Worm (Caenorhabditis elegans) whole organism, mixed stage, embryonic: ENCODE results near the gene Y73F4A.3.

ENCODE experiments used
- M03D4.4 ChIP-seq: sonication (generic microtip); optimal IDR thresholded peaks from 2 replicates; lab custom pipeline; 2017; ENCODE audit warnings: mild to moderate bottlenecking, missing genetic modification characterization, missing compliant biosample characterization
- bed-3 ChIP-seq: fragments of 200-800 bp; sonication (Bioruptor generic); optimal IDR thresholded peaks from 3 replicates; lab custom pipeline; 2018; ENCODE audit warnings: mild to moderate bottlenecking, missing genetic modification characterization, moderate library complexity, missing compliant biosample characterization
- blmp-1 ChIP-seq: fragments of 150-350 bp; optimal IDR thresholded peaks from 2 replicates; lab custom pipeline; 2014; ENCODE audit warnings: missing biosample characterization, missing genetic modification characterization
- ceh-39 ChIP-seq: fragments of 150-350 bp; optimal IDR thresholded peaks from 2 replicates; lab custom pipeline; 2014; ENCODE audit warnings: missing biosample characterization, missing genetic modification characterization
- ceh-83 ChIP-seq: fragments of 200-800 bp; sonication (Bioruptor generic); optimal IDR thresholded peaks from 2 replicates; lab custom pipeline; 2018; ENCODE audit warnings: mild to moderate bottlenecking, missing genetic modification characterization, missing compliant biosample characterization
- ces-1 ChIP-seq: fragments of 150-350 bp; optimal IDR thresholded peaks from 2 replicates; lab custom pipeline; 2014; ENCODE audit warnings: missing biosample characterization, missing genetic modification reagents, missing genetic modification characterization
- cnd-1 ChIP-seq: fragments of 200-800 bp; sonication (Bioruptor generic); optimal IDR thresholded peaks from 2 replicates; lab custom pipeline; 2018; ENCODE audit warnings: mild to moderate bottlenecking, missing genetic modification characterization, missing compliant biosample characterization
- drap-1 ChIP-seq: fragments of 200-800 bp; sonication (Bioruptor generic); optimal IDR thresholded peaks from 3 replicates; lab custom pipeline; 2018; ENCODE audit warnings: mild to moderate bottlenecking, missing genetic modification characterization, missing compliant biosample characterization
- elt-1 ChIP-seq: sonication (generic microtip); optimal IDR thresholded peaks from 2 replicates; lab custom pipeline; 2017; ENCODE audit warnings: missing genetic modification characterization, mild to moderate bottlenecking, missing compliant biosample characterization, antibody characterized with exemption, moderate library complexity, borderline replicate concordance; ENCODE audit not compliant: insufficient read depth
- elt-3 ChIP-seq: fragments of 150-350 bp; optimal IDR thresholded peaks from 2 replicates; lab custom pipeline; 2014; ENCODE audit warnings: missing biosample characterization, missing genetic modification characterization
- hlh-1 ChIP-seq: fragments of 150-350 bp; optimal IDR thresholded peaks from 2 replicates; lab custom pipeline; 2014; ENCODE audit warnings: missing biosample characterization, missing genetic modification reagents, missing genetic modification characterization
- lin-13 ChIP-seq: fragments of 150-350 bp; optimal IDR thresholded peaks from 2 replicates; lab custom pipeline; 2014; ENCODE audit warnings: missing biosample characterization, missing genetic modification characterization
- lin-32 ChIP-seq: fragments of 200-800 bp; sonication (Bioruptor generic); optimal IDR thresholded peaks from 2 replicates; lab custom pipeline; 2018; ENCODE audit warnings: mild to moderate bottlenecking, missing genetic modification characterization, missing compliant biosample characterization
- mab-5 ChIP-seq: fragments of 150-350 bp; optimal IDR thresholded peaks from 2 replicates; lab custom pipeline; 2014; ENCODE audit warnings: missing biosample characterization, missing genetic modification characterization
- mls-2 ChIP-seq: sonication (generic microtip); optimal IDR thresholded peaks from 2 replicates; lab custom pipeline; 2016; ENCODE audit warnings: mild to moderate bottlenecking, missing genetic modification characterization, moderate library complexity, missing compliant biosample characterization
- nhr-12 ChIP-seq: fragments of 150-350 bp; optimal IDR thresholded peaks from 2 replicates; lab custom pipeline; 2014; ENCODE audit warnings: missing biosample characterization, missing genetic modification characterization
- nhr-2 ChIP-seq: fragments of 150-350 bp; optimal IDR thresholded peaks from 2 replicates; lab custom pipeline; 2014; ENCODE audit warnings: missing biosample characterization, missing genetic modification characterization
- nhr-237 ChIP-seq: fragments of 150-350 bp; optimal IDR thresholded peaks from 2 replicates; lab custom pipeline; 2014; ENCODE audit warnings: missing biosample characterization, missing genetic modification characterization
- nhr-28 ChIP-seq: fragments of 150-350 bp; optimal IDR thresholded peaks from 2 replicates; lab custom pipeline; 2014; ENCODE audit warnings: missing biosample characterization, missing genetic modification characterization
- nhr-76 ChIP-seq: sonication (generic microtip); optimal IDR thresholded peaks from 2 replicates; lab custom pipeline; 2017; ENCODE audit warnings: missing biosample characterization, missing genetic modification characterization
- pha-4 ChIP-seq: fragments of 150-350 bp; optimal IDR thresholded peaks from 2 replicates; lab custom pipeline; 2018; ENCODE audit warnings: missing biosample characterization, missing genetic modification reagents, missing genetic modification characterization
- sem-2 ChIP-seq: fragments of 200-800 bp; sonication (Bioruptor generic); optimal IDR thresholded peaks from 2 replicates; lab custom pipeline; 2018; ENCODE audit warnings: mild to moderate bottlenecking, missing genetic modification characterization, missing compliant biosample characterization
- snpc-4 ChIP-seq: fragments of 150-350 bp; optimal IDR thresholded peaks from 2 replicates; lab custom pipeline; 2014; ENCODE audit warnings: missing biosample characterization, missing genetic modification characterization
- unc-39 ChIP-seq: fragments of 150-350 bp; optimal IDR thresholded peaks from 2 replicates; lab custom pipeline; 2014; ENCODE audit warnings: missing biosample characterization, missing genetic modification characterization
- unc-62 ChIP-seq: fragments of 150-350 bp; optimal IDR thresholded peaks from 2 replicates; lab custom pipeline; 2014; ENCODE audit warnings: missing biosample characterization, missing genetic modification reagents, missing genetic modification characterization
- zip-8 ChIP-seq: fragments of 150-350 bp; optimal IDR thresholded peaks from 2 replicates; lab custom pipeline; 2014; ENCODE audit warnings: missing biosample characterization, missing genetic modification characterization

Gene Y73F4A.3

DNA sequence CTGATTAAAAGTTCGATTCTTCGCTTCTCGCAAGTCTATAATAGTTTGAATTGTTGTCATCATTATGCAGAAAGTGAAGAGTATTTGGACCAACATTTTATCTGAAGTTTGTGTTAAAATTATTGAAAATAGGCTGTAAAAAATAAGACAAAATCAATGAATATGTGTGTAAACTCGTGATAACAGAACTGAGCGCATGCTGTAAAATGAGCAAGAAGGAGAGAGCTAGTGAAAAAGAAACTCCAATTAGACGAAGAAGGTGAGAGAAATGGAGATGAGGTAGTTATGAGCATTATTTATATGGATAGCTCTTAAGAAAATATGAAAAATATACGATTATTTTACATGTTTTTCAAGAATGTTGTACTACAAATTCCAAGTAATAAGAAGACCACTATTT, 19.5 kb downstream of the Y73F4A.3 start, which contains the start of gene C53D6.4:
TSS of gene C53D6.4 (minus strand) at position 101 of the 400 bp plus-strand sequence.
- no peak for TF ChIP-seq nhr-76 (tag; lab: Kevin White, UChicago)
- TF ChIP-seq mab-5 (tag; lab: Kevin White, UChicago) = no peak
- no peak for TF ChIP-seq cnd-1
- TF ChIP-seq ces-1 (GFP tag; lab: Kevin White, UChicago) = no peak
- TF ChIP-seq, all 35 proteins: peak for 0

DNA sequence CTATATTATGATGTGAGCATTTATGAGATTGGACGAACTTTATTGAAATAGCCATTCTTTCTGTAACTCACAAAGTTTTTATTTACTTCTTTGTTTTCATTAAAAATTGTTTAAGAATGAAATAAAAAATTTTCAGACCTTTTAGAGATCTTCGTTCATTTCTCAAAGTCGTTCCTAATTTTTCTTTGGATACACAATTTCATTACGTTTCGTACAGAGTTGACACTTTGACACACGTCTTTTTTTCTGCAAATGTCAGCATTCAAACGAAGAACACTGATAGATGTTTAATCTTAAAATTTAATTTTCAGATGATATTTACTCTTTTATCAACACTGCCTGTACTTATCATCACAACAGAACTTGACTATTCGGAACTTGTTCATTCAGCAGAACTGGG, 23.8 kb downstream of the Y73F4A.3 start, which contains the start of gene acc-2:
TSS of gene acc-2 (plus strand) at position 301 of the 400 bp plus-strand sequence.
- TF ChIP-seq mab-5 (tag; lab: Kevin White, UChicago) = no peak
- TF ChIP-seq nhr-12 = no peak
- no peak for TF ChIP-seq ceh-39 (tag; lab: Kevin White, UChicago)
- TF ChIP-seq M03D4.4 (tag; lab: Kevin White, UChicago) = no peak
- no peak for TF ChIP-seq ces-1 (GFP tag; lab: Kevin White, UChicago)

DNA sequence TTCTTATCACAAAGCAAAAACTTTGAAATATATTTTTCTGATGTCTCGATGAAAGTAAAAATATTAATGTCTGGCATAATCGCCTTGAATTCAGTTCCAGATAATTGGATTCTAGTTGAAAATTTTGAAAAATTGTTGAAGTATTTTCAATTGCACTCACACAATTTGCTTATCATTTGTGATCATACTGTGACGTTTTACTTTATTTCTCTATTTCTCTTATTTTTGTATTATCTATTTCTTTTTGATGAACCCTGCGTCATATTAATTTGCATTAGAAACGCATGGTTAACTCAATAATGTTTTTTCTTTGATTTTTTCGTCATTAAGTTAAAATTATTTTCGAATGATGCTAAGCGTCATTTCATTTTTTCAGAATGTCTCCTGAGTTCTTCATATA, 30.0 kb downstream of the Y73F4A.3 start, which contains the start of gene C53D6.11:
TSS of gene C53D6.11 (plus strand) at position 328 of the 400 bp plus-strand sequence.
- TF ChIP-seq snpc-4 (tag; lab: Kevin White, UChicago) = no peak
- TF ChIP-seq ceh-83 (GFP tag; lab: Kevin White, UChicago) = no peak
- no peak for TF ChIP-seq lin-32 (GFP tag; lab: Kevin White, UChicago)
- TF ChIP-seq nhr-237 (tag; lab: Kevin White, UChicago) = no peak
- TF ChIP-seq unc-39 (tag; lab: Kevin White, UChicago) = no peak
- no peak for TF ChIP-seq lin-13

- TF ChIP-seq hlh-1 (tag; lab: Kevin White, UChicago) = peak; percentile 74
- peak; percentile 72 for TF ChIP-seq unc-62 (GFP tag; lab: Kevin White, UChicago)
- no peak for TF ChIP-seq ces-1 (GFP tag; lab: Kevin White, UChicago)
Measured at ce11 chrIV:9007947-9008346, 32.3 kb downstream of the Y73F4A.3 start.

- TF ChIP-seq pha-4 (tag; lab: Kevin White, UChicago) (no peak), nhr-76 (tag; lab: Kevin White, UChicago) (no peak), ceh-83 (GFP tag; lab: Kevin White, UChicago) (no peak), bed-3 (GFP tag; lab: Kevin White, UChicago) (no peak), snpc-4 (tag; lab: Kevin White, UChicago) (no peak), elt-1 (tag; lab: Kevin White, UChicago) (no peak), drap-1 (GFP tag; lab: Kevin White, UChicago) (no peak), unc-39 (tag; lab: Kevin White, UChicago) (no peak)
Measured at ce11 chrIV:9005310-9005709, 35.0 kb downstream of the Y73F4A.3 start, which contains the start of gene unc-129. unc-129 (minus strand) TSS chrIV:9005410.

DNA sequence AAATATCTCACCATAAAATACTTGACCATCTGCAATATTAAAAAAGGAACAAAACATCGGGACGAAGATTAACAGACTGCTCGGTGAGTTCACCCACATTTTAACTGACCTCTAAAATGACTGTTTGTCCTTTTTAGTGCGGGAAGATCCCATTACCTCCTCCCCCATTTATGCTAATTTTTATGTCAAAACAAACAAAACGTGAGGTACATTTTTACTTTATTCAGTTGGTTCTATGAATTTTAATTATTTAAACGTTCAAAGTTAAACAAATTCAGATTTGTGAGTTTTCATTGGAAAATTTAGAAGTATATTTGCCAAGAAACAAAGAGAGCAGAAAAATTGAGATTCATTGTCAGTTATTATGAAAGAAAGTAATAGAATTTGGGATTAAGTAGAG, 37.7 kb downstream of the Y73F4A.3 start, which contains the start of gene C53D6.8:
TSS of gene C53D6.8 (minus strand) at position 101 of the 400 bp plus-strand sequence.
- no peak for TF ChIP-seq nhr-2 (tag; lab: Kevin White, UChicago)
- no peak for TF ChIP-seq lin-32 (GFP tag; lab: Kevin White, UChicago)
- no peak for TF ChIP-seq elt-1 (tag; lab: Kevin White, UChicago)
- TF ChIP-seq drap-1 (GFP tag; lab: Kevin White, UChicago) = no peak
- TF ChIP-seq lin-13 = no peak
- TF ChIP-seq snpc-4 (tag; lab: Kevin White, UChicago) = no peak
- TF ChIP-seq M03D4.4 (tag; lab: Kevin White, UChicago) = no peak
- no peak for TF ChIP-seq cnd-1
- TF ChIP-seq nhr-237 (tag; lab: Kevin White, UChicago) = no peak
- no peak for TF ChIP-seq unc-62 (GFP tag; lab: Kevin White, UChicago)
- TF ChIP-seq zip-8 (tag; lab: Kevin White, UChicago) = no peak
- TF ChIP-seq ceh-39 (tag; lab: Kevin White, UChicago) = no peak
- TF ChIP-seq nhr-12 = no peak

- TF ChIP-seq unc-39 (tag; lab: Kevin White, UChicago) = no peak
- no peak for TF ChIP-seq ces-1 (GFP tag; lab: Kevin White, UChicago)
- no peak for TF ChIP-seq zip-8 (tag; lab: Kevin White, UChicago)
- TF ChIP-seq lin-32 (GFP tag; lab: Kevin White, UChicago) = no peak
- TF ChIP-seq hlh-1 (tag; lab: Kevin White, UChicago) = no peak
- no peak for TF ChIP-seq blmp-1 (tag; lab: Kevin White, UChicago)
- no peak for TF ChIP-seq ceh-39 (tag; lab: Kevin White, UChicago)
- no peak for TF ChIP-seq snpc-4 (tag; lab: Kevin White, UChicago)
- no peak for TF ChIP-seq elt-3 (tag; lab: Kevin White, UChicago)
- TF ChIP-seq mls-2 (tag; lab: Kevin White, UChicago) = no peak
- TF ChIP-seq nhr-28 (tag; lab: Kevin White, UChicago) = no peak
- no peak for TF ChIP-seq M03D4.4 (tag; lab: Kevin White, UChicago)
- TF ChIP-seq elt-1 (tag; lab: Kevin White, UChicago) = no peak
- TF ChIP-seq drap-1 (GFP tag; lab: Kevin White, UChicago) = no peak
- TF ChIP-seq sem-2 (GFP tag; lab: Kevin White, UChicago) = no peak
- no peak for TF ChIP-seq pha-4 (tag; lab: Kevin White, UChicago)
- TF ChIP-seq unc-62 (GFP tag; lab: Kevin White, UChicago) = no peak
- TF ChIP-seq mab-5 (tag; lab: Kevin White, UChicago) = no peak
Measured at ce11 chrIV:9001184-9001583, 39.1 kb downstream of the Y73F4A.3 start.
